Fruit fly (Drosophila melanogaster) whole organism: Measurements from ENCODE around the gene btn.

ENCODE experiments used
- CG8478 ChIP-seq: fragments of >200 bp; optimal IDR thresholded peaks from 2 replicates; lab custom pipeline; 2018; ENCODE audit warnings: inconsistent platforms
- EcR ChIP-seq, 2 experiments: fragments of >200 bp; optimal IDR thresholded peaks; 2 replicates each; lab custom pipeline; 2017; ENCODE audit warnings: missing biosample characterization in 2 of 2, missing genetic modification characterization in 2 of 2, missing genetic modification reagents in 2 of 2
- pan ChIP-seq: fragments of >200 bp; optimal IDR thresholded peaks from 2 replicates; lab custom pipeline; 2017
- psq ChIP-seq: fragments of >200 bp; optimal IDR thresholded peaks from 2 replicates; lab custom pipeline; 2017
- usp ChIP-seq: fragments of >200 bp; optimal IDR thresholded peaks from 2 replicates; lab custom pipeline; 2017; ENCODE audit warnings: missing biosample characterization, missing genetic modification characterization, mixed read lengths

dm6 chr3R:22558398-22558797 is 28.0 kb downstream of the btn start:
- TF ChIP-seq pan (lab: Kevin White, UChicago) (no peak), psq (no peak), usp (GFP tag; lab: Kevin White, UChicago) (no peak), CG8478 (lab: Kevin White, UChicago) (no peak), EcR (GFP tag; optimal IDR thresholded peaks at IDR 0.05; lab: Kevin White, UChicago) (no peak)
